Worm (Caenorhabditis elegans) whole organism, late embryonic: Measurements from ENCODE around the gene par-2.

Experiments used
- K09A11.1 ChIP-seq: sonication (generic microtip); optimal IDR thresholded peaks from 2 replicates; lab custom pipeline; 2017; ENCODE audit warnings: antibody characterized with exemption, mild to moderate bottlenecking, missing genetic modification characterization, missing compliant biosample characterization; ENCODE audit not compliant: insufficient read depth
- ama-1 ChIP-seq: fragments of 150-350 bp; optimal IDR thresholded peaks from 2 replicates; lab custom pipeline; 2014
- ceh-22 ChIP-seq: sonication (generic microtip); optimal IDR thresholded peaks from 2 replicates; lab custom pipeline; 2017; ENCODE audit warnings: missing biosample characterization, missing genetic modification characterization
- ceh-34 ChIP-seq: sonication (generic microtip); optimal IDR thresholded peaks from 2 replicates; lab custom pipeline; 2016; ENCODE audit warnings: mild to moderate bottlenecking, missing genetic modification characterization, missing compliant biosample characterization
- ceh-6 ChIP-seq: fragments of 200-800 bp; sonication (Bioruptor generic); optimal IDR thresholded peaks from 2 replicates; lab custom pipeline; 2018; ENCODE audit warnings: mild to moderate bottlenecking, missing genetic modification characterization, missing compliant biosample characterization
- ets-4 ChIP-seq: sonication (generic microtip); optimal IDR thresholded peaks from 2 replicates; lab custom pipeline; 2016; ENCODE audit warnings: missing genetic modification characterization, missing compliant biosample characterization
- madf-2 ChIP-seq: sonication (generic microtip); optimal IDR thresholded peaks from 2 replicates; lab custom pipeline; 2017; ENCODE audit warnings: missing genetic modification characterization, missing compliant biosample characterization
- nfya-1 ChIP-seq: sonication (generic microtip); optimal IDR thresholded peaks from 2 replicates; lab custom pipeline; 2017; ENCODE audit warnings: missing genetic modification characterization, mild to moderate bottlenecking, missing compliant biosample characterization, antibody characterized with exemption, moderate library complexity
- nhr-11 ChIP-seq: fragments of 150-350 bp; optimal IDR thresholded peaks from 2 replicates; lab custom pipeline; 2014; ENCODE audit warnings: missing biosample characterization, missing genetic modification characterization
- pag-3 ChIP-seq: sonication (generic microtip); optimal IDR thresholded peaks from 2 replicates; lab custom pipeline; 2016; ENCODE audit warnings: missing compliant biosample characterization, missing genetic modification characterization, borderline replicate concordance
- pros-1 ChIP-seq: fragments of 150-350 bp; optimal IDR thresholded peaks from 2 replicates; lab custom pipeline; 2014; ENCODE audit warnings: missing biosample characterization, missing genetic modification reagents, missing genetic modification characterization
- rnt-1 ChIP-seq: sonication (generic microtip); optimal IDR thresholded peaks from 2 replicates; lab custom pipeline; 2016; ENCODE audit warnings: missing genetic modification characterization, missing compliant biosample characterization
- sox-2 ChIP-seq: fragments of 200-800 bp; sonication (Bioruptor generic); IDR thresholded peaks from 2 replicates; pipeline ENCODE4 v1.3.6; 2022; ENCODE audit warnings: missing genetic modification reagents, missing genetic modification characterization, missing compliant biosample characterization
- unc-3 ChIP-seq, 2 experiments: fragments of 200-800 bp in 1 of 2; sonication (Bioruptor generic) in 1 of 2; sonication (generic microtip) in 1 of 2; conservative IDR thresholded peaks in 1 of 2; optimal IDR thresholded peaks in 1 of 2; 2 replicates each; pipeline versions ENCODE4 v1.3.6 to Lab custom; 2016 to 2022; ENCODE audit warnings: missing compliant biosample characterization in 2 of 2, missing genetic modification characterization in 2 of 2, missing genetic modification reagents in 1 of 2

DNA sequence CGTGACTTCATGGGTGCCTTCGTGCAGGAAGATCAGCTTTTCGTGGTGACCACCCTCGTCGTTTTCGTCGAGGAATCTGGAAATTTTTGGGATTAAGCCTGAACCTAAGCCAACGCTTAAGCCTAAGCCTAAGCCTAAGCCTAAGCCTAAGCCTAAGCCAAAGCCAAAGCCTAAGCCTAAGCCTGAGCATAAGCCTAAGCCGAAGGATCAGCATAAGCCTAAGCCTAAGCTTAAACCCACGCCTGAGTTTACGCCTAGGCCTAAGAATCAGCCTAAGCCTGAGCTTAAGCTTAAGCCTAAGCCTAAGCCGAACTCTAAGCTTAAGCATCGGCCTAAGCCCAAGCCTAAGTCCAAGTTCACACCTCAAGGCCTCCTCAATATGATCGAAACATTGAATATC is 28.9 kb upstream of the par-2 start:
- TF ChIP-seq pag-3 (tag; lab: Kevin White, UChicago) (no peak), ets-4 (no peak), sox-2 (GFP tag; lab: Robert Waterston, UW) (no peak), K09A11.1 (tag; lab: Kevin White, UChicago) (no peak), unc-3 (GFP tag; conservative IDR thresholded peaks at IDR 0.05; lab: Robert Waterston, UW) (no peak), unc-3 (tag; optimal IDR thresholded peaks at IDR 0.05; lab: Kevin White, UChicago) (no peak), nfya-1 (tag; lab: Kevin White, UChicago) (no peak), nhr-11 (no peak), ceh-6 (GFP tag; lab: Kevin White, UChicago) (no peak), ama-1 (no peak), ceh-34 (tag; lab: Kevin White, UChicago) (no peak), ceh-22 (no peak), pros-1 (tag; lab: Kevin White, UChicago) (no peak), rnt-1 (tag; lab: Kevin White, UChicago) (no peak), madf-2 (tag; lab: Kevin White, UChicago) (no peak)
